Fruit fly (Drosophila melanogaster) whole organism, embryonic: ENCODE data around the gene Fer2LCH.

Source experiments
- ATbp ChIP-seq: fragments of 200-800 bp; sonication (Bioruptor generic); optimal IDR thresholded peaks from 2 replicates; lab custom pipeline; 2017; ENCODE audit warnings: missing biosample characterization, mild to moderate bottlenecking, missing genetic modification characterization, missing genetic modification reagents
- Aef1 ChIP-seq: fragments of 200-800 bp; sonication (Bioruptor generic); IDR thresholded peaks from 3 replicates; pipeline ENCODE4 v1.3.6; 2022; ENCODE audit warnings: missing biosample characterization, missing genetic modification characterization
- Antp ChIP-seq: fragments of 200-800 bp; sonication (Bioruptor generic); optimal IDR thresholded peaks from 3 replicates; lab custom pipeline; 2016; ENCODE audit warnings: missing biosample characterization, missing genetic modification characterization
- Atf6 ChIP-seq: fragments of 200-800 bp; sonication (Bioruptor generic); IDR thresholded peaks from 2 replicates; pipeline ENCODE4 v1.3.6; 2022; ENCODE audit warnings: missing biosample characterization, missing genetic modification characterization
- CG10431 ChIP-seq: fragments of 200-800 bp; sonication (Bioruptor generic); optimal IDR thresholded peaks from 3 replicates; lab custom pipeline; 2018; ENCODE audit warnings: missing biosample characterization, mild to moderate bottlenecking, missing genetic modification characterization
- CG13424 ChIP-seq: fragments of 200-800 bp; sonication (Bioruptor generic); optimal IDR thresholded peaks from 2 replicates; lab custom pipeline; 2019; ENCODE audit warnings: missing biosample characterization, mild to moderate bottlenecking, missing genetic modification characterization, moderate library complexity
- CG14014 ChIP-seq: fragments of 200-800 bp; sonication (Bioruptor generic); IDR thresholded peaks from 2 replicates; pipeline ENCODE4 v1.3.6; 2022; ENCODE audit warnings: missing biosample characterization, missing genetic modification characterization
- CG1603 ChIP-seq: fragments of 200-800 bp; sonication (Bioruptor generic); optimal IDR thresholded peaks from 2 replicates; lab custom pipeline; 2019; ENCODE audit warnings: missing biosample characterization, mild to moderate bottlenecking, missing genetic modification characterization, moderate library complexity
- CG17361 ChIP-seq: fragments of 200-800 bp; sonication (Bioruptor generic); IDR thresholded peaks from 3 replicates; pipeline ENCODE4 v1.3.6; 2022; ENCODE audit warnings: missing biosample characterization, missing genetic modification characterization
- CG18476 ChIP-seq: fragments of 200-800 bp; sonication (Bioruptor generic); optimal IDR thresholded peaks from 2 replicates; lab custom pipeline; 2016; ENCODE audit warnings: missing biosample characterization, mild to moderate bottlenecking, missing genetic modification characterization
- CG2202 ChIP-seq: fragments of 200-800 bp; sonication (Bioruptor generic); optimal IDR thresholded peaks from 2 replicates; lab custom pipeline; 2018; ENCODE audit warnings: missing biosample characterization, mild to moderate bottlenecking, missing genetic modification characterization
- CG32767 ChIP-seq: fragments of 200-800 bp; sonication (Bioruptor generic); IDR thresholded peaks from 2 replicates; pipeline ENCODE4 v1.3.6; 2022; ENCODE audit warnings: missing biosample characterization, missing genetic modification characterization
- CG4820 ChIP-seq: fragments of 200-800 bp; sonication (Bioruptor generic); optimal IDR thresholded peaks from 3 replicates; lab custom pipeline; 2016; ENCODE audit warnings: missing biosample characterization, missing genetic modification characterization
- CG4854 ChIP-seq: fragments of 200-800 bp; sonication (Bioruptor generic); optimal IDR thresholded peaks from 2 replicates; lab custom pipeline; 2016; ENCODE audit warnings: missing biosample characterization, missing genetic modification characterization, inconsistent platforms
- CG5180 ChIP-seq: fragments of 200-800 bp; sonication (Bioruptor generic); optimal IDR thresholded peaks from 3 replicates; lab custom pipeline; 2017; ENCODE audit warnings: missing biosample characterization, missing genetic modification characterization, mild to moderate bottlenecking, moderate library complexity, missing genetic modification reagents
- CG6272 ChIP-seq: fragments of 200-800 bp; sonication (Bioruptor generic); IDR thresholded peaks from 2 replicates; pipeline ENCODE4 v1.3.6; 2022; ENCODE audit warnings: missing biosample characterization, missing genetic modification characterization
- CG7963 ChIP-seq: fragments of 200-800 bp; sonication (Bioruptor generic); IDR thresholded peaks from 3 replicates; pipeline ENCODE4 v1.3.6; 2022; ENCODE audit warnings: missing biosample characterization, missing genetic modification characterization; ENCODE audit not compliant: partially characterized antibody
- CG7987 ChIP-seq: fragments of 200-800 bp; sonication (Bioruptor generic); optimal IDR thresholded peaks from 2 replicates; lab custom pipeline; 2018; ENCODE audit warnings: missing biosample characterization, mild to moderate bottlenecking, missing genetic modification characterization, moderate library complexity
- Dip3 ChIP-seq: fragments of 200-800 bp; sonication (Bioruptor generic); optimal IDR thresholded peaks from 3 replicates; lab custom pipeline; 2016; ENCODE audit warnings: missing biosample characterization, missing genetic modification characterization
- H15 ChIP-seq: fragments of 200-800 bp; sonication (Bioruptor generic); IDR thresholded peaks from 3 replicates; pipeline ENCODE4 v1.3.6; 2022; ENCODE audit warnings: missing biosample characterization, missing genetic modification characterization
- HLH4C ChIP-seq: fragments of 200-800 bp; sonication (Bioruptor generic); IDR thresholded peaks from 3 replicates; pipeline ENCODE4 v1.3.6; 2022; ENCODE audit warnings: missing biosample characterization, missing genetic modification characterization; ENCODE audit not compliant: partially characterized antibody
- HLH54F ChIP-seq: fragments of 200-800 bp; sonication (Bioruptor generic); optimal IDR thresholded peaks from 3 replicates; lab custom pipeline; 2016; ENCODE audit warnings: missing biosample characterization, missing genetic modification characterization
- Hsf ChIP-seq: fragments of 200-800 bp; sonication (Bioruptor generic); optimal IDR thresholded peaks from 3 replicates; lab custom pipeline; 2016; ENCODE audit warnings: missing biosample characterization, missing genetic modification characterization
- Lpt ChIP-seq: fragments of >200 bp; optimal IDR thresholded peaks from 2 replicates; lab custom pipeline; 2018; ENCODE audit warnings: missing biosample characterization, missing genetic modification characterization
- MBD-R2 ChIP-seq: fragments of 200-800 bp; sonication (Bioruptor generic); IDR thresholded peaks from 2 replicates; pipeline ENCODE4 v1.3.6; 2022; ENCODE audit warnings: missing biosample characterization, missing genetic modification characterization
- Mrtf ChIP-seq: fragments of 200-800 bp; sonication (Bioruptor generic); IDR thresholded peaks from 3 replicates; pipeline ENCODE4 v1.3.6; 2022; ENCODE audit warnings: missing biosample characterization, missing genetic modification characterization
- Oaz ChIP-seq: fragments of 200-800 bp; sonication (Bioruptor generic); IDR thresholded peaks from 2 replicates; pipeline ENCODE4 v1.3.6; 2022; ENCODE audit warnings: missing biosample characterization, missing genetic modification characterization
- Usf ChIP-seq: fragments of 200-800 bp; sonication (Bioruptor generic); optimal IDR thresholded peaks from 2 replicates; lab custom pipeline; 2017; ENCODE audit warnings: missing genotype, missing biosample characterization, missing genetic modification characterization
- bbx ChIP-seq: fragments of 200-800 bp; sonication (Bioruptor generic); IDR thresholded peaks from 2 replicates; pipeline ENCODE4 v1.3.6; 2022; ENCODE audit warnings: missing biosample characterization, missing genetic modification characterization; ENCODE audit not compliant: partially characterized antibody
- bcd ChIP-seq: fragments of 200-800 bp; sonication (Bioruptor generic); optimal IDR thresholded peaks from 2 replicates; lab custom pipeline; 2017; ENCODE audit warnings: missing biosample characterization, mild to moderate bottlenecking, missing genetic modification characterization
- dysf ChIP-seq: fragments of 200-800 bp; sonication (Bioruptor generic); IDR thresholded peaks from 3 replicates; pipeline ENCODE4 v1.3.6; 2022; ENCODE audit warnings: missing biosample characterization, missing genetic modification characterization
- exex ChIP-seq: fragments of 200-800 bp; sonication (Bioruptor generic); optimal IDR thresholded peaks from 4 replicates; lab custom pipeline; 2018; ENCODE audit warnings: missing biosample characterization, mild to moderate bottlenecking, missing genetic modification characterization, moderate library complexity
- gcm ChIP-seq: fragments of 200-800 bp; sonication (Bioruptor generic); optimal IDR thresholded peaks from 2 replicates; lab custom pipeline; 2019; ENCODE audit warnings: missing biosample characterization, mild to moderate bottlenecking, missing genetic modification characterization, moderate library complexity
- h ChIP-seq: fragments of >200 bp; optimal IDR thresholded peaks from 2 replicates; lab custom pipeline; 2017
- insv ChIP-seq, 2 experiments: fragments of 200-800 bp; sonication (Bioruptor generic); optimal IDR thresholded peaks; 3 replicates each; lab custom pipeline; 2016 to 2018; ENCODE audit warnings: missing biosample characterization in 2 of 2, missing genetic modification characterization in 2 of 2
- kay ChIP-seq: fragments of 200-800 bp; sonication (Bioruptor generic); optimal IDR thresholded peaks from 2 replicates; lab custom pipeline; 2016; ENCODE audit warnings: missing biosample characterization, missing genetic modification characterization
- knrl ChIP-seq: fragments of 200-800 bp; sonication (Bioruptor generic); IDR thresholded peaks from 3 replicates; pipeline ENCODE4 v1.3.6; 2022; ENCODE audit warnings: missing biosample characterization, missing genetic modification characterization; ENCODE audit not compliant: partially characterized antibody
- luna ChIP-seq: fragments of 200-800 bp; sonication (Bioruptor generic); optimal IDR thresholded peaks from 2 replicates; lab custom pipeline; 2016; ENCODE audit warnings: missing biosample characterization, missing genetic modification characterization
- onecut ChIP-seq: fragments of 200-800 bp; sonication (Bioruptor generic); IDR thresholded peaks from 2 replicates; pipeline ENCODE4 v1.3.6; 2022; ENCODE audit warnings: missing biosample characterization, missing genetic modification characterization
- prd ChIP-seq, 3 experiments: fragments of >200 bp in 2 of 3; fragments of 200-800 bp in 1 of 3; sonication (Bioruptor generic) in 1 of 3; optimal IDR thresholded peaks in 2 of 3; IDR thresholded peaks in 1 of 3; 2 replicates in 2 of 3; 3 replicates in 1 of 3; pipeline versions ENCODE4 v1.3.6 to Lab custom; 2017 to 2022; ENCODE audit warnings: missing biosample characterization in 1 of 3, missing genetic modification characterization in 1 of 3
- schlank ChIP-seq: fragments of 200-800 bp; sonication (Bioruptor generic); optimal IDR thresholded peaks from 2 replicates; lab custom pipeline; 2018; ENCODE audit warnings: missing biosample characterization, mild to moderate bottlenecking, missing genetic modification characterization
- sima ChIP-seq: fragments of 200-800 bp; sonication (Bioruptor generic); optimal IDR thresholded peaks from 2 replicates; lab custom pipeline; 2016; ENCODE audit warnings: missing biosample characterization, missing genetic modification characterization
- slbo ChIP-seq: fragments of 200-800 bp; sonication (Bioruptor generic); IDR thresholded peaks from 2 replicates; pipeline ENCODE4 v1.3.6; 2022; ENCODE audit warnings: missing biosample characterization, missing genetic modification characterization
- tgo ChIP-seq: fragments of 200-800 bp; sonication (Bioruptor generic); IDR thresholded peaks from 3 replicates; pipeline ENCODE4 v1.3.6; 2022; ENCODE audit warnings: missing biosample characterization, missing genetic modification characterization
- vvl ChIP-seq: fragments of 200-800 bp; sonication (Bioruptor generic); IDR thresholded peaks from 2 replicates; pipeline ENCODE4 v1.3.6; 2022; ENCODE audit warnings: missing biosample characterization, missing genetic modification characterization

Gene Fer2LCH

dm6 chr3R:30423695-30424094, 36.1 kb downstream of the Fer2LCH start, which contains the start of the genes CG15535 and mRpS18C (continued):
- TF ChIP-seq ATbp (GFP tag; lab: Kevin White, UChicago) (no peak), Aef1 (GFP tag; lab: Robert Waterston, UW) (no peak), bcd (GFP tag; lab: Kevin White, UChicago) (no peak), onecut (peak; percentile 84), gcm (GFP tag; lab: Kevin White, UChicago) (no peak), Hsf (GFP tag; lab: Kevin White, UChicago) (no peak), MBD-R2 (GFP tag; lab: Robert Waterston, UW) (peak; percentile 94), prd (optimal IDR thresholded peaks at IDR 0.05; lab: Kevin White, UChicago) (no peak), prd (GFP tag; IDR thresholded peaks at IDR 0.05; lab: Robert Waterston, UW) (no peak), CG13424 (tag; lab: Kevin White, UChicago) (no peak), Atf6 (GFP tag; lab: Robert Waterston, UW) (no peak), CG14014 (GFP tag; lab: Robert Waterston, UW) (no peak), knrl (GFP tag; lab: Robert Waterston, UW) (peak; percentile 72; the same call in 2 of the 3 replicates), HLH4C (GFP tag; lab: Robert Waterston, UW) (peak; percentile 81), Antp (no peak), CG2202 (no peak), exex (tag; lab: Kevin White, UChicago) (peak; percentile 28), CG32767 (GFP tag; lab: Robert Waterston, UW) (peak; percentile 53; the same call in 1 of the 2 replicates), Mrtf (GFP tag; lab: Robert Waterston, UW) (no peak), h (lab: Kevin White, UChicago) (no peak), tgo (GFP tag; lab: Robert Waterston, UW) (no peak), dysf (GFP tag; lab: Robert Waterston, UW) (no peak), CG18476 (GFP tag; lab: Kevin White, UChicago) (no peak), CG4854 (GFP tag; lab: Kevin White, UChicago) (no peak), Lpt (GFP tag; lab: Kevin White, UChicago) (no peak), CG1603 (tag; lab: Kevin White, UChicago) (peak; percentile 42), CG7987 (GFP tag; lab: Kevin White, UChicago) (peak; percentile 3), CG4820 (GFP tag; lab: Kevin White, UChicago) (no peak), CG6272 (GFP tag; lab: Robert Waterston, UW) (no peak), bbx (GFP tag; lab: Robert Waterston, UW) (peak; percentile 81), Oaz (GFP tag; lab: Robert Waterston, UW) (no peak), schlank (tag; lab: Kevin White, UChicago) (no peak), sima (GFP tag; lab: Kevin White, UChicago) (no peak), CG5180 (no peak), vvl (GFP tag; lab: Robert Waterston, UW) (peak; percentile 35; the same call in 1 of the 2 replicates), CG7963 (peak; percentile 76), H15 (no peak), HLH54F (no peak), CG17361 (GFP tag; lab: Robert Waterston, UW) (no peak), kay (GFP tag; lab: Kevin White, UChicago) (no peak), luna (no peak), CG10431 (GFP tag; lab: Kevin White, UChicago) (peak; percentile 8), slbo (GFP tag; lab: Robert Waterston, UW) (0 out of 2 replicates have a peak, but pooled peaks have one; percentile 21), insv (GFP tag; optimal IDR thresholded peaks at IDR 0.05; lab: Kevin White, UChicago) (no peak), Usf (GFP tag; lab: Kevin White, UChicago) (no peak), Dip3 (GFP tag; lab: Kevin White, UChicago) (no peak)
